Worm (Caenorhabditis elegans) whole organism, L4 larva: Measurements from ENCODE around the gene F43E2.11.

Source experiments
- T26A8.4 ChIP-seq: fragments of 200-800 bp; sonication (Bioruptor generic); IDR thresholded peaks from 2 replicates; pipeline ENCODE4 v1.3.6; 2022; ENCODE audit warnings: missing genetic modification characterization, missing compliant biosample characterization
- ZK337.2 ChIP-seq: fragments of 200-800 bp; sonication (Bioruptor generic); IDR thresholded peaks from 2 replicates; pipeline ENCODE4 v1.3.6; 2022; ENCODE audit warnings: missing genetic modification reagents, missing genetic modification characterization, missing compliant biosample characterization
- aha-1 ChIP-seq: fragments of 150-350 bp; peaks from one replicate; lab custom pipeline; 2014; ENCODE audit warnings: missing biosample characterization, missing genetic modification characterization
- aly-2 ChIP-seq: sonication (generic microtip); optimal IDR thresholded peaks from 2 replicates; lab custom pipeline; 2018; ENCODE audit warnings: missing biosample characterization, missing genetic modification characterization
- arid-1 ChIP-seq: fragments of 200-800 bp; sonication (Bioruptor generic); conservative IDR thresholded peaks from 2 replicates; pipeline ENCODE4 v1.3.6; 2022; ENCODE audit warnings: missing genetic modification reagents, missing genetic modification characterization, missing compliant biosample characterization
- ceh-20 ChIP-seq: fragments of 200-800 bp; sonication (Bioruptor generic); IDR thresholded peaks from 2 replicates; pipeline ENCODE4 v1.3.6; 2022; ENCODE audit warnings: missing genetic modification reagents, missing genetic modification characterization, missing compliant biosample characterization
- ceh-28 ChIP-seq: fragments of 150-350 bp; optimal IDR thresholded peaks from 2 replicates; lab custom pipeline; 2014; ENCODE audit warnings: missing biosample characterization, missing genetic modification reagents, missing genetic modification characterization
- ctbp-1 ChIP-seq: fragments of 200-800 bp; sonication (Bioruptor generic); IDR thresholded peaks from 2 replicates; pipeline ENCODE4 v1.3.6; 2022; ENCODE audit warnings: missing genetic modification reagents, missing genetic modification characterization, missing compliant biosample characterization
- daf-16 ChIP-seq, 3 experiments: sonication (generic microtip); optimal IDR thresholded peaks; 2 replicates each; lab custom pipeline; 2016 to 2017; ENCODE audit warnings: missing genetic modification characterization in 3 of 3, missing genetic modification reagents in 3 of 3, mild to moderate bottlenecking in 2 of 3, missing compliant biosample characterization in 2 of 3, missing biosample characterization in 1 of 3, moderate library complexity in 1 of 3
- dmd-6 ChIP-seq: fragments of 200-800 bp; sonication (Bioruptor generic); IDR thresholded peaks from 2 replicates; pipeline ENCODE4 v1.3.6; 2022; ENCODE audit warnings: missing genetic modification reagents, missing genetic modification characterization, missing compliant biosample characterization
- dmd-8 ChIP-seq: fragments of 200-800 bp; sonication (Bioruptor generic); IDR thresholded peaks from 2 replicates; pipeline ENCODE4 v1.3.6; 2022; ENCODE audit warnings: missing genetic modification characterization, missing compliant biosample characterization
- duxl-1 ChIP-seq: sonication (generic microtip); optimal IDR thresholded peaks from 2 replicates; lab custom pipeline; 2016; ENCODE audit warnings: mild to moderate bottlenecking, missing genetic modification characterization, moderate library complexity, missing compliant biosample characterization; ENCODE audit not compliant: poor library complexity
- dve-1 ChIP-seq: sonication (generic microtip); optimal IDR thresholded peaks from 2 replicates; lab custom pipeline; 2017; ENCODE audit warnings: antibody characterized with exemption, mild to moderate bottlenecking, missing genetic modification characterization, missing compliant biosample characterization; ENCODE audit not compliant: insufficient read depth
- egl-27 ChIP-seq: sonication (generic microtip); optimal IDR thresholded peaks from 3 replicates; lab custom pipeline; 2017; ENCODE audit warnings: missing biosample characterization, missing genetic modification reagents, missing genetic modification characterization
- gei-8 ChIP-seq: fragments of 200-800 bp; sonication (Bioruptor generic); optimal IDR thresholded peaks from 2 replicates; lab custom pipeline; 2018; ENCODE audit warnings: mild to moderate bottlenecking, missing genetic modification characterization, missing compliant biosample characterization
- hlh-11 ChIP-seq: fragments of 200-800 bp; sonication (Bioruptor generic); optimal IDR thresholded peaks from 2 replicates; lab custom pipeline; 2018; ENCODE audit warnings: mild to moderate bottlenecking, missing genetic modification characterization, missing compliant biosample characterization
- hlh-30 ChIP-seq: sonication (generic microtip); optimal IDR thresholded peaks from 2 replicates; lab custom pipeline; 2017; ENCODE audit warnings: antibody characterized with exemption, mild to moderate bottlenecking, missing genetic modification characterization, missing compliant biosample characterization; ENCODE audit not compliant: insufficient read depth
- lim-7 ChIP-seq: fragments of 200-800 bp; sonication (Bioruptor generic); IDR thresholded peaks from 2 replicates; pipeline ENCODE4 v1.3.6; 2022; ENCODE audit warnings: missing genetic modification characterization, missing compliant biosample characterization
- lin-29 ChIP-seq: fragments of 200-800 bp; sonication (Bioruptor generic); IDR thresholded peaks from 2 replicates; pipeline ENCODE4 v1.3.6; 2022; ENCODE audit warnings: missing genetic modification reagents, missing genetic modification characterization, missing compliant biosample characterization
- lin-38 ChIP-seq: fragments of 200-800 bp; sonication (Bioruptor generic); IDR thresholded peaks from 2 replicates; pipeline ENCODE4 v1.3.6; 2022; ENCODE audit warnings: missing genetic modification reagents, missing genetic modification characterization, missing compliant biosample characterization
- lin-39 ChIP-seq: fragments of 150-350 bp; optimal IDR thresholded peaks from 2 replicates; lab custom pipeline; 2014; ENCODE audit warnings: missing biosample characterization, missing genetic modification reagents, missing genetic modification characterization
- lir-3 ChIP-seq: sonication (generic microtip); optimal IDR thresholded peaks from 2 replicates; lab custom pipeline; 2016; ENCODE audit warnings: mild to moderate bottlenecking, missing genetic modification characterization, missing compliant biosample characterization
- lsy-2 ChIP-seq, 2 experiments: fragments of 150-350 bp in 1 of 2; sonication (generic microtip) in 1 of 2; optimal IDR thresholded peaks; 2 replicates each; lab custom pipeline; 2014 to 2017; ENCODE audit warnings: missing biosample characterization in 2 of 2, missing genetic modification characterization in 2 of 2
- madf-5 ChIP-seq, 2 experiments: fragments of 200-800 bp; sonication (Bioruptor generic); IDR thresholded peaks; 2 replicates each; pipeline ENCODE4 v1.3.6; 2022; ENCODE audit warnings: missing compliant biosample characterization in 2 of 2, missing genetic modification characterization in 2 of 2
- madf-9 ChIP-seq: fragments of 200-800 bp; sonication (Bioruptor generic); conservative IDR thresholded peaks from 2 replicates; pipeline ENCODE4 v1.3.6; 2022; ENCODE audit warnings: missing genetic modification reagents, missing genetic modification characterization, missing compliant biosample characterization
- mep-1 ChIP-seq: fragments of 150-350 bp; sonication (generic microtip); optimal IDR thresholded peaks from 3 replicates; lab custom pipeline; 2014; ENCODE audit warnings: missing biosample characterization, missing genetic modification characterization
- mes-2 ChIP-seq: sonication (generic microtip); optimal IDR thresholded peaks from 2 replicates; lab custom pipeline; 2016; ENCODE audit warnings: missing genotype, mild to moderate bottlenecking, missing genetic modification characterization, missing compliant biosample characterization; ENCODE audit not compliant: poor library complexity, severe bottlenecking
- mxl-3 ChIP-seq: fragments of 200-800 bp; sonication (Bioruptor generic); optimal IDR thresholded peaks from 2 replicates; lab custom pipeline; 2018; ENCODE audit warnings: mild to moderate bottlenecking, missing genetic modification characterization, missing compliant biosample characterization
- nhr-25 ChIP-seq: sonication (generic microtip); optimal IDR thresholded peaks from 2 replicates; lab custom pipeline; 2017; ENCODE audit warnings: missing genetic modification characterization, mild to moderate bottlenecking, missing compliant biosample characterization, antibody characterized with exemption, moderate library complexity, borderline replicate concordance; ENCODE audit not compliant: insufficient read depth
- nhr-41 ChIP-seq: fragments of 200-800 bp; sonication (Bioruptor generic); IDR thresholded peaks from 2 replicates; pipeline ENCODE4 v1.3.6; 2022; ENCODE audit warnings: missing genetic modification reagents, missing genetic modification characterization, missing compliant biosample characterization
- nhr-6 ChIP-seq: fragments of 150-350 bp; optimal IDR thresholded peaks from 2 replicates; lab custom pipeline; 2014; ENCODE audit warnings: missing biosample characterization, missing genetic modification characterization
- nhr-77 ChIP-seq: fragments of 150-350 bp; optimal IDR thresholded peaks from 2 replicates; lab custom pipeline; 2014; ENCODE audit warnings: missing biosample characterization, missing genetic modification characterization
- php-3 ChIP-seq: fragments of 200-800 bp; sonication (Bioruptor generic); IDR thresholded peaks from 2 replicates; pipeline ENCODE4 v1.3.6; 2022; ENCODE audit warnings: missing genetic modification reagents, missing genetic modification characterization, missing compliant biosample characterization
- skn-1 ChIP-seq: fragments of 150-350 bp; optimal IDR thresholded peaks from 2 replicates; lab custom pipeline; 2014; ENCODE audit warnings: missing biosample characterization, missing genetic modification characterization
- tag-97 ChIP-seq: fragments of 200-800 bp; sonication (Bioruptor generic); IDR thresholded peaks from 2 replicates; pipeline ENCODE4 v1.3.6; 2022; ENCODE audit warnings: missing genetic modification characterization, missing compliant biosample characterization
- unc-62 ChIP-seq, 3 experiments: fragments of 150-350 bp in 1 of 3; sonication (generic microtip); optimal IDR thresholded peaks in 2 of 3; peaks in 1 of 3; 1 replicate in 1 of 3; 2 replicates in 2 of 3; lab custom pipeline; 2014 to 2017; ENCODE audit warnings: missing biosample characterization in 3 of 3, missing genetic modification characterization in 3 of 3, missing genetic modification reagents in 3 of 3, missing genotype in 1 of 3
- vab-7 ChIP-seq: fragments of 200-800 bp; sonication (Bioruptor generic); IDR thresholded peaks from 2 replicates; pipeline ENCODE4 v1.3.6; 2022; ENCODE audit warnings: missing genetic modification reagents, missing genetic modification characterization, missing compliant biosample characterization
- zag-1 ChIP-seq: fragments of 150-350 bp; optimal IDR thresholded peaks from 2 replicates; lab custom pipeline; 2014; ENCODE audit warnings: missing biosample characterization, missing genetic modification characterization
- zfp-3 ChIP-seq: fragments of 200-800 bp; sonication (Bioruptor generic); conservative IDR thresholded peaks from 2 replicates; pipeline ENCODE4 v1.3.6; 2022; ENCODE audit warnings: missing genetic modification reagents, missing genetic modification characterization, missing compliant biosample characterization
- zip-2 ChIP-seq: fragments of 150-350 bp; optimal IDR thresholded peaks from 2 replicates; lab custom pipeline; 2014; ENCODE audit warnings: missing biosample characterization, missing genetic modification characterization
- ztf-7 ChIP-seq: fragments of 150-350 bp; optimal IDR thresholded peaks from 2 replicates; lab custom pipeline; 2014; ENCODE audit warnings: missing biosample characterization, missing genetic modification characterization

The F43E2.11 gene

ce11 chrII:7397273-7397840 lies 27.3 kb upstream of the F43E2.11 start (continued):
- TF ChIP-seq ztf-7 (tag; lab: Kevin White, UChicago) (no peak), zip-2 (peak; percentile 58), mep-1 (tag; lab: Kevin White, UChicago) (peak; percentile 8), tag-97 (GFP tag; lab: Robert Waterston, UW) (no peak), nhr-25 (tag; lab: Kevin White, UChicago) (no peak), hlh-11 (tag; lab: Kevin White, UChicago) (no peak), mes-2 (tag; lab: Kevin White, UChicago) (peak; percentile 78), vab-7 (no peak), madf-5 (GFP tag; IDR thresholded peaks at IDR 0.05; lab: Robert Waterston, UW) (no peak), gei-8 (GFP tag; lab: Kevin White, UChicago) (no peak), ZK337.2 (no peak), arid-1 (GFP tag; lab: Robert Waterston, UW) (0 out of 2 replicates have a peak, but pooled peaks have one; percentile 13), zag-1 (no peak), skn-1 (tag; lab: Kevin White, UChicago) (no peak), duxl-1 (tag; lab: Kevin White, UChicago) (peak; percentile 40), dve-1 (tag; lab: Kevin White, UChicago) (peak; percentile 8), nhr-6 (tag; lab: Kevin White, UChicago) (no peak), zfp-3 (0 out of 2 replicates have a peak, but pooled peaks have one; percentile 18), lin-38 (GFP tag; lab: Robert Waterston, UW) (peak; percentile 43; the same call in 1 of the 2 replicates)

DNA sequence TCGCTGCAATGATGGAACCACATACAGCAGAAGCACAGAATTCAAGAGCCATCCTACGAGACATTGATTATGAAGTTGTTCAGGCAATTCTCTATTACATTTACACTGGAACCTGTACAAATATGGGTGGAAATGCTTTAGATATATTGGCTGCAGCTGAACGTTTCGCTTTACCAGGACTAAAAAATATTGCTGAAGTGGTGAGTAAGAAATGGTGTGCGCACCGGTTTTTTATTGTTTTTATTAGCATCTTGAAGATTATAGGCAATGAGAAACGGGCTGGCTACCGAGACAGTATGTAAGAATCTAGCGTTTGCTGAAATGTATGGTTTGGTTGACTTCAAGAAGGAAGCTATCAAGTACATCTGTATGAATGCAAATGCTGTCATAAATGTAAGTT lies 26.0 kb upstream of the F43E2.11 start:
- TF ChIP-seq lir-3: no peak
- peak in 1 of 2 experiments; percentile 98 for TF ChIP-seq unc-62 (GFP tag; optimal IDR thresholded peaks at IDR 0.05 in 1 of 2; lab: Kevin White, UChicago)
- TF ChIP-seq unc-62 (tag; optimal IDR thresholded peaks at IDR 0.05; lab: Kevin White, UChicago): no peak
- TF ChIP-seq aha-1 (tag; lab: Kevin White, UChicago): peak; percentile 21

DNA sequence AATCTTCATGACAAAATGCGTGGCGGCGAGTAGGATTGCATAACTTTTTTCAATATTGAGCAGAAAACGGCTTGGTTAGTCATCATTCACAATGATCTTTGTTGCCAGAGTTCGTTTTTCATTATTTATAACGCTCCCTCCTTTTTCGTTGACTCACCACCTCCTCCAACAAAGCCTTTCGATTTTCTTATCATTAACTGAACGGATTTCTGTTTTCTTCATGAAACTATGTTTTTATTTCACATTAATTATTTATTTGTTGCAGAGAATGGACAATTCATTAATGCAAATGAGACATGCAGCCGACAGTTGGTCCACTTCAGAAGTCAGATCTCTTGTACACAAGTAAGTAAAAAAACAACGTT lies 24.6 kb upstream of the F43E2.11 start, which contains the start of gene bath-44:
TSS of gene bath-44 (plus strand) at position 266 of the 365 bp plus-strand sequence.
- TF ChIP-seq dmd-8 (no peak), nhr-41 (GFP tag; lab: Robert Waterston, UW) (no peak), ceh-20 (GFP tag; lab: Robert Waterston, UW) (no peak), lim-7 (GFP tag; lab: Robert Waterston, UW) (0 out of 2 replicates have a peak, but pooled peaks have one; percentile 3), dmd-6 (GFP tag; lab: Robert Waterston, UW) (no peak), egl-27 (no peak), T26A8.4 (GFP tag; lab: Robert Waterston, UW) (no peak)

DNA sequence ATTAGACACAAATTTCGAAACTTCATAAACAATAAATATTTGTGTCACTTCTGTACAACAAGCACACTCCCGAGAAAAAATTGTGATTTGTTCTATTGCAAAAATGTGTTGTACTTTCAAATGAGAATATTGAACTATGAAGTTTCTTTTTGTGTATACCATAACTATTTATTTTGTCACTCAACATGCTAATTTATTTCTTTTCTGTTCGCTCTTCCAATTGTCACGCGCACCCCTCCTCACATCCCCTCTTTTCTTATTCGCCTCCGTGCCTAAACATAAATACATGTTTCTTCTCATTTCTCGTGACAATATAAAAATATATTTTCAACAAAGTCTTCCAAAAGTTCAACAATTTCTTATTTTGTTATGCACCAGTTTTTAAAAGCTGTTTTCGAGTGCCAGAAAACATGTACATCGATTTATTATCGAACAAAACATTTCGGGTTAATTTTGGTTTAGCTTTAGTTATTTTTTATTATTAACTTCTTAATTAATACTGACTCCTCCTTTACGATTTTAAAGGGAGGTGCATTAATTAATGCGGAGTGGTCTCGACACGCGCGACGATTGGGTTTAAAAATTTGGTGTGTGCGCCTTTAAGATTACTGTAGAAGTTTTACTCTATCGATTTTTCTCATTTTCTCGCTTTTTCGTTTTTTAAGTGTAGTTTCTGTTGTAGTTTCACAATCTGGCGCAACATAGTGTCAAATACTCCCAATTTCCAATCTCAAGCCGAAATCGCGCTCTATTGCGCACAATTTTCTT lies 24.0 kb upstream of the F43E2.11 start:
- TF ChIP-seq php-3 (GFP tag; lab: Robert Waterston, UW) (no peak), zip-2 (no peak), ctbp-1 (GFP tag; lab: Robert Waterston, UW) (no peak), T26A8.4 (GFP tag; lab: Robert Waterston, UW) (no peak; the same call in 1 of the 2 replicates), lin-29 (no peak), daf-16 (GFP tag; optimal IDR thresholded peaks at IDR 0.05; lab: Kevin White, UChicago) (no peak), daf-16 (tag; optimal IDR thresholded peaks at IDR 0.05; lab: Kevin White, UChicago) (peak; percentile 75), tag-97 (GFP tag; lab: Robert Waterston, UW) (no peak), hlh-30 (tag; lab: Kevin White, UChicago) (peak; percentile 81), ceh-28 (tag; lab: Kevin White, UChicago) (no peak), madf-9 (GFP tag; lab: Robert Waterston, UW) (no peak), dmd-6 (GFP tag; lab: Robert Waterston, UW) (0 out of 2 replicates have a peak, but pooled peaks have one; percentile 11), lsy-2 (tag; optimal IDR thresholded peaks at IDR 0.05; lab: Kevin White, UChicago) (peak in 1 of 2 experiments; percentile 5), aha-1 (tag; lab: Kevin White, UChicago) (peak; percentile 98), hlh-11 (tag; lab: Kevin White, UChicago) (no peak), mxl-3 (GFP tag; lab: Kevin White, UChicago) (no peak), egl-27 (no peak), lin-39 (tag; lab: Kevin White, UChicago) (no peak), gei-8 (GFP tag; lab: Kevin White, UChicago) (no peak), aly-2 (tag; lab: Kevin White, UChicago) (no peak), nhr-77 (tag; lab: Kevin White, UChicago) (no peak), lin-38 (GFP tag; lab: Robert Waterston, UW) (no peak), skn-1 (tag; lab: Kevin White, UChicago) (no peak)
